Worm (Caenorhabditis elegans): Measurements from ENCODE around the gene cpz-2.

ce11 chrV:13375861-13376260 is 5.1 kb upstream of the cpz-2 start:
- no peak for TF ChIP-seq pqm-1 (tag; optimal IDR thresholded peaks at IDR 0.05)
- TF ChIP-seq ama-1 (optimal IDR thresholded peaks at IDR 0.05): no peak
- TF ChIP-seq pha-4 (tag; optimal IDR thresholded peaks at IDR 0.05): no peak
- no peak for TF ChIP-seq pha-2 (tag; optimal IDR thresholded peaks at IDR 0.05)
- TF ChIP-seq elt-2 (tag; optimal IDR thresholded peaks at IDR 0.05): no peak
- TF ChIP-seq hlh-13 (GFP tag; optimal IDR thresholded peaks at IDR 0.05): no peak

Data from whole organism, late embryonic.